Worm (Caenorhabditis elegans): ENCODE measurements around the gene K09C4.7.

The K09C4.7 gene

ce11 chrX:3260509-3260908 lies 12.2 kb upstream of the K09C4.7 start, which contains the start of gene lbp-2:
TSS of gene lbp-2 (plus strand) at chrX:3260610.
- no peak for TF ChIP-seq bed-2 (GFP tag; IDR thresholded peaks at IDR 0.05)
- TF ChIP-seq lin-35 (GFP tag; optimal IDR thresholded peaks at IDR 0.05): no peak
- TF ChIP-seq unc-130 (GFP tag; optimal IDR thresholded peaks at IDR 0.05): no peak
- TF ChIP-seq aptf-3 (GFP tag; IDR thresholded peaks at IDR 0.05): no peak
- no peak for TF ChIP-seq let-526 (GFP tag; IDR thresholded peaks at IDR 0.05)
- no peak for TF ChIP-seq ceh-40 (GFP tag; IDR thresholded peaks at IDR 0.05)
- no peak for TF ChIP-seq ztf-18 (tag; optimal IDR thresholded peaks at IDR 0.05)
- TF ChIP-seq nfya-1 (tag; optimal IDR thresholded peaks at IDR 0.05; ENCODE audit: borderline replicate concordance, insufficient read depth): no peak
- no peak for TF ChIP-seq hmg-1.2 (GFP tag; IDR thresholded peaks at IDR 0.05)
- TF ChIP-seq nhr-27 (tag; optimal IDR thresholded peaks at IDR 0.05): no peak
- TF ChIP-seq attf-3 (GFP tag; conservative IDR thresholded peaks at IDR 0.05): no peak

- TF ChIP-seq lag-1 (GFP tag; IDR thresholded peaks at IDR 0.05): no peak
- no peak for TF ChIP-seq akir-1 (GFP tag; optimal IDR thresholded peaks at IDR 0.05)
- no peak for TF ChIP-seq madf-6 (GFP tag; IDR thresholded peaks at IDR 0.05)
- no peak for TF ChIP-seq C17E4.6 (GFP tag; IDR thresholded peaks at IDR 0.05)
- TF ChIP-seq Y53G8AR.9 (GFP tag; conservative IDR thresholded peaks at IDR 0.05): no peak
- TF ChIP-seq xnd-1 (tag; optimal IDR thresholded peaks at IDR 0.05): no peak
- TF ChIP-seq ccch-3 (GFP tag; optimal IDR thresholded peaks at IDR 0.05): no peak
- no peak for TF ChIP-seq F55B11.4 (tag; optimal IDR thresholded peaks at IDR 0.05; ENCODE audit: borderline replicate concordance, insufficient read depth)
Measured at ce11 chrX:3262600-3262999, 10.1 kb upstream of the K09C4.7 start, which contains the start of gene fbxb-71. TSS of gene fbxb-71 (plus strand) at chrX:3262900.

ce11 chrX:3270806-3271205 lies 1.9 kb upstream of the K09C4.7 start, which contains the start of gene sul-1:
TSS of gene sul-1 (minus strand) at chrX:3270906.
- peak; percentile 29 for TF ChIP-seq ceh-27 (GFP tag; optimal IDR thresholded peaks at IDR 0.05)
- no peak for TF ChIP-seq ekl-4 (GFP tag; IDR thresholded peaks at IDR 0.05)
- no peak for TF ChIP-seq pbrm-1 (GFP tag; IDR thresholded peaks at IDR 0.05)
- no peak for TF ChIP-seq ztf-18 (tag; optimal IDR thresholded peaks at IDR 0.05)
- no peak for TF ChIP-seq bed-1 (GFP tag; IDR thresholded peaks at IDR 0.05)

ce11 chrX:3271673-3272072 lies 1.0 kb upstream of the K09C4.7 start, which contains the start of gene K09C4.9:
TSS of gene K09C4.9 (minus strand) at chrX:3271773.
- TF ChIP-seq hlh-26 (GFP tag; conservative IDR thresholded peaks at IDR 0.05) (no peak), ztf-22 (GFP tag; optimal IDR thresholded peaks at IDR 0.05) (no peak)

ce11 chrX:3280130-3280529 lies 7.5 kb downstream of the K09C4.7 start, which contains the start of gene K09C4.10:
TSS of gene K09C4.10 (minus strand) at chrX:3280230.
- TF ChIP-seq egl-44 (GFP tag; IDR thresholded peaks at IDR 0.05): no peak
- no peak for TF ChIP-seq akir-1 (GFP tag; optimal IDR thresholded peaks at IDR 0.05)
- no peak for TF ChIP-seq Y95B8A.8 (GFP tag; IDR thresholded peaks at IDR 0.05)
- TF ChIP-seq rec-8 (tag; optimal IDR thresholded peaks at IDR 0.05): no peak
- TF ChIP-seq efl-1 (GFP tag; optimal IDR thresholded peaks at IDR 0.05): no peak
- no peak for TF ChIP-seq sdz-38 (tag; optimal IDR thresholded peaks at IDR 0.05)
- no peak for TF ChIP-seq hlh-12 (tag; optimal IDR thresholded peaks at IDR 0.05)
- no peak for TF ChIP-seq B0336.3 (GFP tag; IDR thresholded peaks at IDR 0.05)
- no peak for TF ChIP-seq attf-5 (GFP tag; optimal IDR thresholded peaks at IDR 0.05)
- TF ChIP-seq xnd-1 (tag; optimal IDR thresholded peaks at IDR 0.05): no peak
- no peak for TF ChIP-seq tbx-9 (tag; optimal IDR thresholded peaks at IDR 0.05; ENCODE audit: borderline replicate concordance)
- TF ChIP-seq cebp-1 (GFP tag; IDR thresholded peaks at IDR 0.05): no peak
- TF ChIP-seq cebp-1 (tag; optimal IDR thresholded peaks at IDR 0.05): no peak
- TF ChIP-seq Y79H2A.3 (GFP tag; conservative IDR thresholded peaks at IDR 0.05): no peak
- no peak for TF ChIP-seq F22D6.2 (tag; optimal IDR thresholded peaks at IDR 0.05)
